Fruit fly (Drosophila melanogaster) whole organism, embryonic: ENCODE measurements around the gene CG10252.

ENCODE experiments used
- Awh ChIP-seq: fragments of 200-800 bp; sonication (Bioruptor generic); IDR thresholded peaks from 2 replicates; pipeline ENCODE4, ENCODE4 v1.3.6; 2022; ENCODE audit warnings: missing biosample characterization, missing genetic modification characterization
- CG11398 ChIP-seq: fragments of 200-800 bp; sonication (Bioruptor generic); optimal IDR thresholded peaks from 2 replicates; lab custom pipeline; 2016; ENCODE audit warnings: missing biosample characterization, missing genetic modification characterization
- CG12071 ChIP-seq: fragments of 200-800 bp; sonication (Bioruptor generic); optimal IDR thresholded peaks from 3 replicates; lab custom pipeline; 2018; ENCODE audit warnings: missing biosample characterization, mild to moderate bottlenecking, missing genetic modification characterization
- CG13296 ChIP-seq: fragments of 200-800 bp; sonication (Bioruptor generic); optimal IDR thresholded peaks from 3 replicates; lab custom pipeline; 2018; ENCODE audit warnings: missing biosample characterization, mild to moderate bottlenecking, missing genetic modification characterization
- CG14667 ChIP-seq: fragments of 200-800 bp; sonication (Bioruptor generic); IDR thresholded peaks from 2 replicates; pipeline ENCODE4 v1.3.6; 2022; ENCODE audit warnings: missing biosample characterization, missing genetic modification characterization
- CG32532 ChIP-seq: fragments of 200-800 bp; sonication (Bioruptor generic); IDR thresholded peaks from 2 replicates; pipeline ENCODE4 v1.3.6; 2022; ENCODE audit warnings: missing biosample characterization, missing genetic modification characterization
- CG34224 ChIP-seq: fragments of 200-800 bp; sonication (Bioruptor generic); IDR thresholded peaks from 3 replicates; pipeline ENCODE4 v1.3.6; 2022; ENCODE audit warnings: missing biosample characterization, missing genetic modification characterization; ENCODE audit not compliant: partially characterized antibody
- CG7556 ChIP-seq: fragments of 200-800 bp; sonication (Bioruptor generic); optimal IDR thresholded peaks from 2 replicates; lab custom pipeline; 2017; ENCODE audit warnings: missing biosample characterization, mild to moderate bottlenecking, missing genetic modification characterization
- CG7963 ChIP-seq: fragments of 200-800 bp; sonication (Bioruptor generic); IDR thresholded peaks from 3 replicates; pipeline ENCODE4 v1.3.6; 2022; ENCODE audit warnings: missing biosample characterization, missing genetic modification characterization; ENCODE audit not compliant: partially characterized antibody
- CG8359 ChIP-seq: fragments of 200-800 bp; sonication (Bioruptor generic); optimal IDR thresholded peaks from 2 replicates; lab custom pipeline; 2017; ENCODE audit warnings: missing biosample characterization, mild to moderate bottlenecking, missing genetic modification characterization, borderline replicate concordance
- CG8924 ChIP-seq: fragments of 200-800 bp; optimal IDR thresholded peaks from 3 replicates; lab custom pipeline; 2019; ENCODE audit warnings: missing biosample characterization, mild to moderate bottlenecking, missing genetic modification characterization, moderate library complexity
- CkIIα-i1 ChIP-seq: fragments of 200-800 bp; sonication (Bioruptor generic); IDR thresholded peaks from 2 replicates; pipeline ENCODE4 v1.3.6; 2022; ENCODE audit warnings: missing biosample characterization, missing genetic modification characterization
- Dad ChIP-seq: fragments of 200-800 bp; sonication (Bioruptor generic); optimal IDR thresholded peaks from 3 replicates; lab custom pipeline; 2016; ENCODE audit warnings: missing biosample characterization, missing genetic modification characterization
- Dp ChIP-seq: fragments of 200-800 bp; sonication (Bioruptor generic); optimal IDR thresholded peaks from 2 replicates; lab custom pipeline; 2018; ENCODE audit warnings: missing biosample characterization, mild to moderate bottlenecking, missing genetic modification characterization, moderate library complexity
- E2f1 ChIP-seq: fragments of 200-800 bp; sonication (Bioruptor generic); IDR thresholded peaks from 2 replicates; pipeline ENCODE4 v1.3.6; 2022; ENCODE audit warnings: missing biosample characterization, missing genetic modification characterization
- Hr51 ChIP-seq, 2 experiments: fragments of 200-800 bp; sonication (Bioruptor generic); optimal IDR thresholded peaks; 2 replicates in 1 of 2; 3 replicates in 1 of 2; lab custom pipeline; 2016 to 2018; ENCODE audit warnings: missing biosample characterization in 2 of 2, missing genetic modification characterization in 2 of 2, mild to moderate bottlenecking in 1 of 2, moderate library complexity in 1 of 2
- Lim3 ChIP-seq: fragments of 200-800 bp; sonication (Bioruptor generic); IDR thresholded peaks from 2 replicates; pipeline ENCODE4 v1.3.6; 2022; ENCODE audit warnings: missing biosample characterization, missing genetic modification characterization
- Med ChIP-seq: fragments of 200-800 bp; sonication (Bioruptor generic); peaks from one replicate; lab custom pipeline; 2016; ENCODE audit warnings: missing biosample characterization, missing genetic modification characterization, mild to moderate bottlenecking, inconsistent platforms, moderate library complexity
- Nf-YB ChIP-seq: fragments of 200-800 bp; sonication (Bioruptor generic); optimal IDR thresholded peaks from 3 replicates; lab custom pipeline; 2019; ENCODE audit warnings: missing biosample characterization, mild to moderate bottlenecking, missing genetic modification characterization, moderate library complexity
- NfI ChIP-seq: fragments of 200-800 bp; sonication (Bioruptor generic); optimal IDR thresholded peaks from 3 replicates; lab custom pipeline; 2018; ENCODE audit warnings: missing biosample characterization, mild to moderate bottlenecking, missing genetic modification characterization, moderate library complexity
- Ravus ChIP-seq: fragments of 200-800 bp; sonication (Bioruptor generic); IDR thresholded peaks from 2 replicates; pipeline ENCODE4 v1.3.6; 2022; ENCODE audit warnings: missing biosample characterization, missing genetic modification characterization
- Sry-δ ChIP-seq: fragments of 200-800 bp; sonication (Bioruptor generic); optimal IDR thresholded peaks from 2 replicates; lab custom pipeline; 2016; ENCODE audit warnings: missing biosample characterization, missing genetic modification characterization
- Trl ChIP-seq, 3 experiments: fragments of >200 bp in 2 of 3; fragments of 200-800 bp in 1 of 3; sonication (Bioruptor generic) in 1 of 3; optimal IDR thresholded peaks; 2 replicates in 1 of 3; 3 replicates in 2 of 3; lab custom pipeline; 2016 to 2017; ENCODE audit warnings: missing biosample characterization in 1 of 3, missing genetic modification characterization in 1 of 3
- ac ChIP-seq: fragments of 200-800 bp; sonication (Bioruptor generic); optimal IDR thresholded peaks from 3 replicates; lab custom pipeline; 2017; ENCODE audit warnings: missing biosample characterization, mild to moderate bottlenecking, missing genetic modification characterization
- ap ChIP-seq: fragments of 200-800 bp; sonication (Bioruptor generic); IDR thresholded peaks from 2 replicates; pipeline ENCODE4 v1.3.6; 2022; ENCODE audit warnings: missing biosample characterization, missing genetic modification characterization
- br ChIP-seq: fragments of >200 bp; optimal IDR thresholded peaks from 2 replicates; lab custom pipeline; 2017
- chif ChIP-seq, 2 experiments: fragments of 200-800 bp; sonication (Bioruptor generic); optimal IDR thresholded peaks; 3 replicates each; lab custom pipeline; 2016; ENCODE audit warnings: missing biosample characterization in 2 of 2, missing genetic modification characterization in 2 of 2
- crp ChIP-seq, 2 experiments: fragments of 200-800 bp; sonication (Bioruptor generic); optimal IDR thresholded peaks; 2 replicates in 1 of 2; 3 replicates in 1 of 2; lab custom pipeline; 2017; ENCODE audit warnings: missing biosample characterization in 2 of 2, missing genetic modification characterization in 2 of 2, mild to moderate bottlenecking in 1 of 2, moderate library complexity in 1 of 2
- dm ChIP-seq: fragments of 200-800 bp; sonication (Bioruptor generic); optimal IDR thresholded peaks from 3 replicates; lab custom pipeline; 2016; ENCODE audit warnings: missing biosample characterization, missing genetic modification characterization
- fu2 ChIP-seq: fragments of 200-800 bp; sonication (Bioruptor generic); optimal IDR thresholded peaks from 2 replicates; lab custom pipeline; 2016; ENCODE audit warnings: missing biosample characterization, missing genetic modification characterization
- gcm ChIP-seq: fragments of 200-800 bp; sonication (Bioruptor generic); optimal IDR thresholded peaks from 2 replicates; lab custom pipeline; 2019; ENCODE audit warnings: missing biosample characterization, mild to moderate bottlenecking, missing genetic modification characterization, moderate library complexity
- insv ChIP-seq, 2 experiments: fragments of 200-800 bp; sonication (Bioruptor generic); optimal IDR thresholded peaks; 3 replicates each; lab custom pipeline; 2016 to 2018; ENCODE audit warnings: missing biosample characterization in 2 of 2, missing genetic modification characterization in 2 of 2
- maf-S ChIP-seq: fragments of 200-800 bp; sonication (Bioruptor generic); optimal IDR thresholded peaks from 2 replicates; lab custom pipeline; 2016; ENCODE audit warnings: missing biosample characterization, missing genetic modification characterization
- pzg ChIP-seq: fragments of 200-800 bp; sonication (Bioruptor generic); optimal IDR thresholded peaks from 3 replicates; lab custom pipeline; 2018; ENCODE audit warnings: missing biosample characterization, mild to moderate bottlenecking, missing genetic modification characterization, moderate library complexity
- rib ChIP-seq: fragments of 200-800 bp; sonication (Bioruptor generic); IDR thresholded peaks from 2 replicates; pipeline ENCODE4 v1.3.6; 2022; ENCODE audit warnings: missing biosample characterization, missing genetic modification characterization
- sug ChIP-seq: fragments of 200-800 bp; optimal IDR thresholded peaks from 2 replicates; lab custom pipeline; 2019; ENCODE audit warnings: missing biosample characterization, mild to moderate bottlenecking, missing genetic modification characterization, moderate library complexity
- tap ChIP-seq: fragments of 200-800 bp; optimal IDR thresholded peaks from 3 replicates; lab custom pipeline; 2019; ENCODE audit warnings: missing biosample characterization, mild to moderate bottlenecking, missing genetic modification characterization, moderate library complexity
- tll ChIP-seq, 2 experiments: fragments of 200-800 bp in 1 of 2; fragments of >200 bp in 1 of 2; sonication (Bioruptor generic) in 1 of 2; optimal IDR thresholded peaks; 2 replicates each; lab custom pipeline; 2017 to 2019; ENCODE audit warnings: missing biosample characterization in 2 of 2, missing genetic modification characterization in 2 of 2, mild to moderate bottlenecking in 1 of 2, moderate library complexity in 1 of 2
- trem ChIP-seq: fragments of 200-800 bp; optimal IDR thresholded peaks from 3 replicates; lab custom pipeline; 2019; ENCODE audit warnings: missing biosample characterization, mild to moderate bottlenecking, missing genetic modification characterization, moderate library complexity
- wdn ChIP-seq: fragments of 200-800 bp; sonication (Bioruptor generic); IDR thresholded peaks from 2 replicates; pipeline ENCODE4 v1.3.6; 2022; ENCODE audit warnings: missing biosample characterization, missing genetic modification characterization

Gene CG10252

dm6 chr3R:23678349-23679193 lies 17.5 kb downstream of the CG10252 start, which contains the start of gene GILT2 (continued):
- TF ChIP-seq CG7556 (GFP tag; lab: Kevin White, UChicago): peak; percentile 91
- no peak for TF ChIP-seq CG34224 (GFP tag; lab: Robert Waterston, UW)
- peak; percentile 15 for TF ChIP-seq maf-S (GFP tag; lab: Kevin White, UChicago)
- TF ChIP-seq Nf-YB (GFP tag; lab: Kevin White, UChicago): peak; percentile 77
- peak; percentile 11 for TF ChIP-seq Sry-δ
- peak; percentile 34; the same call in 1 of the 2 replicates for TF ChIP-seq Lim3
- TF ChIP-seq Trl (optimal IDR thresholded peaks at IDR 0.05; lab: Kevin White, UChicago): no peak
- peak; percentile 13 for TF ChIP-seq Trl (GFP tag; optimal IDR thresholded peaks at IDR 0.05; lab: Kevin White, UChicago)
- no peak for TF ChIP-seq CG11398 (GFP tag; lab: Kevin White, UChicago)
- TF ChIP-seq CkIIα-i1 (GFP tag; lab: Robert Waterston, UW): peak; percentile 45; the same call in 1 of the 2 replicates
- peak; percentile 73 for TF ChIP-seq trem (tag; lab: Kevin White, UChicago)
- TF ChIP-seq gcm (GFP tag; lab: Kevin White, UChicago): peak; percentile 96
- TF ChIP-seq CG12071 (GFP tag; lab: Kevin White, UChicago): peak; percentile 63
- TF ChIP-seq br: no peak
- TF ChIP-seq rib: peak; percentile 81
- peak; percentile 94 for TF ChIP-seq CG13296 (GFP tag; lab: Kevin White, UChicago)
- peak; percentile 61 for TF ChIP-seq Dad (GFP tag; lab: Kevin White, UChicago)
- TF ChIP-seq tap (tag; lab: Kevin White, UChicago): peak; percentile 87
- TF ChIP-seq dm (GFP tag; lab: Kevin White, UChicago): peak; percentile 28
- TF ChIP-seq pzg: no peak
- peak; percentile 78 to 95 for TF ChIP-seq Hr51 (GFP tag; optimal IDR thresholded peaks at IDR 0.05; lab: Kevin White, UChicago)
- peak; percentile 87 for TF ChIP-seq ap
- peak; percentile 83 for TF ChIP-seq Ravus
- TF ChIP-seq crp (GFP tag; optimal IDR thresholded peaks at IDR 0.05; lab: Kevin White, UChicago): peak in 1 of 2 experiments; percentile 59
- TF ChIP-seq, all 482 proteins: peak for 387

- TF ChIP-seq NfI (GFP tag; lab: Kevin White, UChicago) (no peak), CG14667 (GFP tag; lab: Robert Waterston, UW) (no peak), chif (GFP tag; optimal IDR thresholded peaks at IDR 0.05; lab: Kevin White, UChicago) (no peak), CG8924 (tag; lab: Kevin White, UChicago) (no peak), fu2 (GFP tag; lab: Kevin White, UChicago) (no peak), Med (GFP tag; lab: Kevin White, UChicago) (peak; percentile 6), CG7963 (no peak), sug (no peak), E2f1 (GFP tag; lab: Robert Waterston, UW) (no peak), tll (GFP tag; optimal IDR thresholded peaks at IDR 0.05; lab: Kevin White, UChicago) (no peak), Dp (GFP tag; lab: Kevin White, UChicago) (no peak), CG32532 (0 out of 2 replicates have a peak, but pooled peaks have one; percentile 25), CG8359 (GFP tag; lab: Kevin White, UChicago) (no peak), Awh (GFP tag; lab: Robert Waterston, UW) (no peak), wdn (no peak), insv (GFP tag; optimal IDR thresholded peaks at IDR 0.05; lab: Kevin White, UChicago) (no peak), ac (GFP tag; lab: Kevin White, UChicago) (no peak)
These were observed 19.0 kb downstream of the CG10252 start, which contains the start of gene GILT3 for dm6 chr3R:23677058-23677457. Gene GILT3, plus strand, starts transcription at chr3R:23677358.
